Worm (Caenorhabditis elegans) whole organism, midembryonic: ENCODE data around the gene ntp-1.

Experiments
- T22C8.4 ChIP-seq: fragments of 200-800 bp; sonication (Bioruptor generic); IDR thresholded peaks from 2 replicates; pipeline ENCODE4 v1.3.6; 2022; ENCODE audit warnings: missing genetic modification characterization, missing compliant biosample characterization
- cog-1 ChIP-seq: sonication (generic microtip); optimal IDR thresholded peaks from 2 replicates; lab custom pipeline; 2016; ENCODE audit warnings: missing genetic modification characterization, missing compliant biosample characterization
- flt-1 ChIP-seq: fragments of 200-800 bp; sonication (Bioruptor generic); IDR thresholded peaks from 2 replicates; pipeline ENCODE4 v1.3.6; 2022; ENCODE audit warnings: missing genetic modification characterization, missing compliant biosample characterization
- klf-2 ChIP-seq: fragments of 200-800 bp; sonication (Bioruptor generic); conservative IDR thresholded peaks from 2 replicates; pipeline ENCODE4 v1.3.6; 2022; ENCODE audit warnings: missing genetic modification reagents, missing genetic modification characterization, missing compliant biosample characterization
- med-1 ChIP-seq: sonication (generic microtip); optimal IDR thresholded peaks from 2 replicates; lab custom pipeline; 2017; ENCODE audit warnings: missing genetic modification characterization, mild to moderate bottlenecking, missing compliant biosample characterization, antibody characterized with exemption, missing genetic modification reagents; ENCODE audit not compliant: insufficient read depth
- ref-1 ChIP-seq: fragments of 200-800 bp; sonication (Bioruptor generic); conservative IDR thresholded peaks from 2 replicates; pipeline ENCODE4 v1.3.6; 2022; ENCODE audit warnings: missing genetic modification reagents, missing genetic modification characterization, missing compliant biosample characterization
- tab-1 ChIP-seq: fragments of 200-800 bp; sonication (Bioruptor generic); IDR thresholded peaks from 2 replicates; pipeline ENCODE4 v1.3.6; 2022; ENCODE audit warnings: missing genetic modification characterization, missing compliant biosample characterization
- ztf-23 ChIP-seq: fragments of 200-800 bp; sonication (Bioruptor generic); IDR thresholded peaks from 2 replicates; pipeline ENCODE4 v1.3.6; 2022; ENCODE audit warnings: missing genetic modification reagents, missing genetic modification characterization, missing compliant biosample characterization
- ztf-29 ChIP-seq: fragments of 200-800 bp; sonication (Bioruptor generic); IDR thresholded peaks from 2 replicates; pipeline ENCODE4 v1.3.6; 2022; ENCODE audit warnings: missing genetic modification reagents, missing genetic modification characterization, missing compliant biosample characterization

DNA sequence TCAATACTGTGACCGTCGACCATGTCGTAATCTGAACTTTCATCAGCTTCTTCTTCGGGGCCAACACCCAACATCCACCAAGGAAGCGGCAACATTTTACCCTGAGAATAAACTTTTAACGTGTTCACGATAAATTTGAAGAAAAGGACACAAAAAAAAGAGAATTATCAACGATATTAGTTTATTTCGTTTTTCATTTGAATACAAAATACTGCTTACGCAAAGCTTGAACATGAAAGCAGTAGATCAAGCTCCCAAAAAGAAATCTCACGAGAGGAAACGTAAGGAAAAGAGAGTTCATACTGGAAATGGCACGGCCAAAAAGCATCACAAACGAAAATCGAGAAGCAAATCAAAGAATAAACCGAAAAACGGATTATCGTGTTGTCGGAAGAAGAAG lies 30.9 kb downstream of the ntp-1 start, which contains the start of the genes C46A5.6 and C46A5.1:
- TF ChIP-seq klf-2 (GFP tag; lab: Robert Waterston, UW) (no peak), flt-1 (GFP tag; lab: Robert Waterston, UW) (no peak), ref-1 (GFP tag; lab: Robert Waterston, UW) (no peak), med-1 (GFP tag; lab: Kevin White, UChicago) (no peak), T22C8.4 (GFP tag; lab: Robert Waterston, UW) (no peak), tab-1 (GFP tag; lab: Robert Waterston, UW) (no peak), ztf-23 (GFP tag; lab: Robert Waterston, UW) (no peak), cog-1 (tag; lab: Kevin White, UChicago) (no peak), ztf-29 (GFP tag; lab: Robert Waterston, UW) (no peak)
